Fruit fly (Drosophila melanogaster) whole organism, embryonic: ENCODE measurements around the gene LSm3.

ENCODE experiments used
- Asciz ChIP-seq: fragments of 200-800 bp; sonication (Bioruptor generic); optimal IDR thresholded peaks from 2 replicates; lab custom pipeline; 2017; ENCODE audit warnings: missing biosample characterization, mild to moderate bottlenecking, missing genetic modification characterization, missing genetic modification reagents
- Blimp-1 ChIP-seq: fragments of 200-800 bp; sonication (Bioruptor generic); optimal IDR thresholded peaks from 3 replicates; lab custom pipeline; 2018; ENCODE audit warnings: missing biosample characterization, missing genetic modification characterization, mild to moderate bottlenecking, moderate library complexity, missing genetic modification reagents
- CG10147 ChIP-seq: fragments of 200-800 bp; sonication (Bioruptor generic); optimal IDR thresholded peaks from 2 replicates; lab custom pipeline; 2019; ENCODE audit warnings: missing biosample characterization, mild to moderate bottlenecking, missing genetic modification characterization, moderate library complexity
- CG10959 ChIP-seq: fragments of 200-800 bp; sonication (Bioruptor generic); IDR thresholded peaks from 2 replicates; pipeline ENCODE4 v1.3.6; 2022; ENCODE audit warnings: missing biosample characterization, missing genetic modification characterization
- CG11456 ChIP-seq: fragments of 200-800 bp; sonication (Bioruptor generic); IDR thresholded peaks from 3 replicates; pipeline ENCODE4 v1.3.6; 2022; ENCODE audit warnings: missing biosample characterization, missing genetic modification characterization
- CG12155 ChIP-seq: fragments of 200-800 bp; sonication (Bioruptor generic); optimal IDR thresholded peaks from 3 replicates; lab custom pipeline; 2016; ENCODE audit warnings: missing biosample characterization, missing genetic modification characterization
- CG12299 ChIP-seq: fragments of 200-800 bp; sonication (Bioruptor generic); optimal IDR thresholded peaks from 2 replicates; lab custom pipeline; 2018; ENCODE audit warnings: missing biosample characterization, mild to moderate bottlenecking, missing genetic modification characterization
- CG12744 ChIP-seq: fragments of 200-800 bp; sonication (Bioruptor generic); optimal IDR thresholded peaks from 2 replicates; lab custom pipeline; 2016; ENCODE audit warnings: missing biosample characterization, missing genetic modification characterization
- CG15269 ChIP-seq: fragments of 200-800 bp; sonication (Bioruptor generic); optimal IDR thresholded peaks from 2 replicates; lab custom pipeline; 2018; ENCODE audit warnings: missing biosample characterization, mild to moderate bottlenecking, missing genetic modification characterization, moderate library complexity
- CG17359 ChIP-seq: fragments of 200-800 bp; sonication (Bioruptor generic); optimal IDR thresholded peaks from 3 replicates; lab custom pipeline; 2018; ENCODE audit warnings: missing biosample characterization, mild to moderate bottlenecking, missing genetic modification characterization, moderate library complexity
- CG3065 ChIP-seq: fragments of 200-800 bp; sonication (Bioruptor generic); optimal IDR thresholded peaks from 2 replicates; lab custom pipeline; 2016; ENCODE audit warnings: missing biosample characterization, missing genetic modification characterization
- CG31224 ChIP-seq: fragments of 200-800 bp; sonication (Bioruptor generic); IDR thresholded peaks from 2 replicates; pipeline ENCODE4 v1.3.6; 2022; ENCODE audit warnings: missing biosample characterization, missing genetic modification characterization
- CG32772 ChIP-seq: fragments of 200-800 bp; sonication (Bioruptor generic); IDR thresholded peaks from 2 replicates; pipeline ENCODE4 v1.3.6; 2022; ENCODE audit warnings: missing biosample characterization, missing genetic modification characterization
- CG3407 ChIP-seq: fragments of 200-800 bp; sonication (Bioruptor generic); optimal IDR thresholded peaks from 2 replicates; lab custom pipeline; 2018; ENCODE audit warnings: missing biosample characterization, mild to moderate bottlenecking, missing genetic modification characterization
- CG6765 ChIP-seq: fragments of 200-800 bp; sonication (Bioruptor generic); optimal IDR thresholded peaks from 3 replicates; lab custom pipeline; 2017; ENCODE audit warnings: missing biosample characterization, mild to moderate bottlenecking, missing genetic modification characterization
- CG6791 ChIP-seq: fragments of 200-800 bp; sonication (Bioruptor generic); IDR thresholded peaks from 3 replicates; pipeline ENCODE4 v1.3.6; 2022; ENCODE audit warnings: missing biosample characterization, missing genetic modification characterization; ENCODE audit not compliant: partially characterized antibody
- CG9215 ChIP-seq: fragments of 200-800 bp; sonication (Bioruptor generic); IDR thresholded peaks from 2 replicates; pipeline ENCODE4 v1.3.6; 2022; ENCODE audit warnings: missing biosample characterization, missing genetic modification characterization
- D19A ChIP-seq: fragments of 200-800 bp; optimal IDR thresholded peaks from 3 replicates; lab custom pipeline; 2019; ENCODE audit warnings: missing biosample characterization, mild to moderate bottlenecking, missing genetic modification characterization, moderate library complexity
- Deaf1 ChIP-seq: fragments of 200-800 bp; optimal IDR thresholded peaks from 3 replicates; lab custom pipeline; 2019; ENCODE audit warnings: missing biosample characterization, mild to moderate bottlenecking, missing genetic modification characterization, moderate library complexity
- Dll ChIP-seq: fragments of 200-800 bp; sonication (Bioruptor generic); IDR thresholded peaks from 4 replicates; pipeline ENCODE4 v1.3.6; 2022; ENCODE audit warnings: missing biosample characterization, missing genetic modification characterization; ENCODE audit not compliant: partially characterized antibody
- Hand ChIP-seq: fragments of 200-800 bp; sonication (Bioruptor generic); optimal IDR thresholded peaks from 2 replicates; lab custom pipeline; 2017; ENCODE audit warnings: mild to moderate bottlenecking, missing biosample characterization, missing genetic modification reagents, missing genetic modification characterization
- Hr39 ChIP-seq: fragments of >200 bp; optimal IDR thresholded peaks from 2 replicates; lab custom pipeline; 2017
- Myb ChIP-seq: fragments of 200-800 bp; sonication (Bioruptor generic); optimal IDR thresholded peaks from 2 replicates; lab custom pipeline; 2016; ENCODE audit warnings: missing biosample characterization, missing genetic modification characterization
- Scr ChIP-seq: fragments of 200-800 bp; sonication (Bioruptor generic); IDR thresholded peaks from 2 replicates; pipeline ENCODE4 v1.3.6; 2022; ENCODE audit warnings: missing biosample characterization, missing genetic modification characterization; ENCODE audit not compliant: partially characterized antibody
- Side ChIP-seq: fragments of 200-800 bp; sonication (Bioruptor generic); optimal IDR thresholded peaks from 2 replicates; lab custom pipeline; 2016; ENCODE audit warnings: missing biosample characterization, missing genetic modification characterization
- Xbp1 ChIP-seq: fragments of 200-800 bp; sonication (Bioruptor generic); optimal IDR thresholded peaks from 3 replicates; lab custom pipeline; 2016; ENCODE audit warnings: missing biosample characterization, mild to moderate bottlenecking, missing genetic modification characterization
- Xrp1 ChIP-seq: fragments of 200-800 bp; sonication (Bioruptor generic); IDR thresholded peaks from 2 replicates; pipeline ENCODE4 v1.3.6; 2022; ENCODE audit warnings: missing biosample characterization, missing genetic modification characterization
- amos ChIP-seq: fragments of 200-800 bp; sonication (Bioruptor generic); IDR thresholded peaks from 2 replicates; pipeline ENCODE4 v1.3.6; 2022; ENCODE audit warnings: missing biosample characterization, missing genetic modification characterization; ENCODE audit not compliant: partially characterized antibody
- aop ChIP-seq: fragments of 200-800 bp; sonication (Bioruptor generic); IDR thresholded peaks from 2 replicates; pipeline ENCODE4 v1.3.6; 2022; ENCODE audit warnings: missing biosample characterization, missing genetic modification characterization
- az2 ChIP-seq: fragments of 200-800 bp; sonication (Bioruptor generic); optimal IDR thresholded peaks from 3 replicates; lab custom pipeline; 2016; ENCODE audit warnings: missing biosample characterization, missing genetic modification characterization
- dpn ChIP-seq, 2 experiments: fragments of 200-800 bp; sonication (Bioruptor generic); optimal IDR thresholded peaks; 3 replicates each; lab custom pipeline; 2016; ENCODE audit warnings: missing biosample characterization in 2 of 2, missing genetic modification characterization in 2 of 2
- fd102C ChIP-seq: fragments of 200-800 bp; sonication (Bioruptor generic); optimal IDR thresholded peaks from 2 replicates; lab custom pipeline; 2018; ENCODE audit warnings: missing biosample characterization, mild to moderate bottlenecking, missing genetic modification characterization, moderate library complexity
- gfzf ChIP-seq: fragments of 200-800 bp; sonication (Bioruptor generic); optimal IDR thresholded peaks from 2 replicates; lab custom pipeline; 2016; ENCODE audit warnings: missing biosample characterization, mild to moderate bottlenecking, missing genetic modification characterization, moderate library complexity
- grn ChIP-seq: fragments of 200-800 bp; sonication (Bioruptor generic); optimal IDR thresholded peaks from 3 replicates; lab custom pipeline; 2017; ENCODE audit warnings: missing biosample characterization, missing genetic modification characterization
- ham ChIP-seq: fragments of 200-800 bp; sonication (Bioruptor generic); IDR thresholded peaks from 2 replicates; pipeline ENCODE4 v1.3.6; 2022; ENCODE audit warnings: missing biosample characterization, missing genetic modification characterization
- jigr1 ChIP-seq: fragments of 200-800 bp; sonication (Bioruptor generic); IDR thresholded peaks from 3 replicates; pipeline ENCODE4 v1.3.6; 2022; ENCODE audit warnings: missing biosample characterization, missing genetic modification characterization
- lilli ChIP-seq: fragments of 200-800 bp; sonication (Bioruptor generic); optimal IDR thresholded peaks from 3 replicates; lab custom pipeline; 2016; ENCODE audit warnings: missing biosample characterization, missing genetic modification characterization
- lmd ChIP-seq: fragments of 200-800 bp; sonication (Bioruptor generic); IDR thresholded peaks from 2 replicates; pipeline ENCODE4 v1.3.6; 2022; ENCODE audit warnings: missing biosample characterization, missing genetic modification characterization
- mirr ChIP-seq: fragments of 200-800 bp; sonication (Bioruptor generic); optimal IDR thresholded peaks from 3 replicates; lab custom pipeline; 2018; ENCODE audit warnings: missing biosample characterization, mild to moderate bottlenecking, missing genetic modification characterization
- nau ChIP-seq: fragments of 200-800 bp; sonication (Bioruptor generic); optimal IDR thresholded peaks from 3 replicates; lab custom pipeline; 2017; ENCODE audit warnings: missing biosample characterization, mild to moderate bottlenecking, missing genetic modification characterization, missing genetic modification reagents
- nerfin-2 ChIP-seq: fragments of 200-800 bp; sonication (Bioruptor generic); IDR thresholded peaks from 2 replicates; pipeline ENCODE4 v1.3.6; 2022; ENCODE audit warnings: missing biosample characterization, missing genetic modification characterization; ENCODE audit not compliant: partially characterized antibody
- phol ChIP-seq: fragments of 200-800 bp; sonication (Bioruptor generic); optimal IDR thresholded peaks from 3 replicates; lab custom pipeline; 2018; ENCODE audit warnings: missing biosample characterization, mild to moderate bottlenecking, missing genetic modification characterization, moderate library complexity
- prd ChIP-seq, 3 experiments: fragments of >200 bp in 2 of 3; fragments of 200-800 bp in 1 of 3; sonication (Bioruptor generic) in 1 of 3; optimal IDR thresholded peaks in 2 of 3; IDR thresholded peaks in 1 of 3; 2 replicates in 2 of 3; 3 replicates in 1 of 3; pipeline versions ENCODE4 v1.3.6 to Lab custom; 2017 to 2022; ENCODE audit warnings: missing biosample characterization in 1 of 3, missing genetic modification characterization in 1 of 3
- pzg ChIP-seq: fragments of 200-800 bp; sonication (Bioruptor generic); optimal IDR thresholded peaks from 3 replicates; lab custom pipeline; 2018; ENCODE audit warnings: missing biosample characterization, mild to moderate bottlenecking, missing genetic modification characterization, moderate library complexity
- salm ChIP-seq: fragments of 200-800 bp; sonication (Bioruptor generic); optimal IDR thresholded peaks from 2 replicates; lab custom pipeline; 2018; ENCODE audit warnings: missing biosample characterization, mild to moderate bottlenecking, missing genetic modification characterization
- slbo ChIP-seq: fragments of 200-800 bp; sonication (Bioruptor generic); IDR thresholded peaks from 2 replicates; pipeline ENCODE4 v1.3.6; 2022; ENCODE audit warnings: missing biosample characterization, missing genetic modification characterization
- stwl ChIP-seq: fragments of 200-800 bp; sonication (Bioruptor generic); optimal IDR thresholded peaks from 3 replicates; lab custom pipeline; 2018; ENCODE audit warnings: missing biosample characterization, mild to moderate bottlenecking, missing genetic modification characterization, moderate library complexity
- tll ChIP-seq, 2 experiments: fragments of 200-800 bp in 1 of 2; fragments of >200 bp in 1 of 2; sonication (Bioruptor generic) in 1 of 2; optimal IDR thresholded peaks; 2 replicates each; lab custom pipeline; 2017 to 2019; ENCODE audit warnings: missing biosample characterization in 2 of 2, missing genetic modification characterization in 2 of 2, mild to moderate bottlenecking in 1 of 2, moderate library complexity in 1 of 2
- tna ChIP-seq: fragments of 200-800 bp; sonication (Bioruptor generic); IDR thresholded peaks from 2 replicates; pipeline ENCODE4 v1.3.6; 2022; ENCODE audit warnings: missing biosample characterization, missing genetic modification characterization; ENCODE audit not compliant: partially characterized antibody
- wor ChIP-seq: fragments of 200-800 bp; sonication (Bioruptor generic); IDR thresholded peaks from 2 replicates; pipeline ENCODE4 v1.3.6; 2022; ENCODE audit warnings: missing biosample characterization, missing genetic modification characterization
- yki ChIP-seq: fragments of >200 bp; optimal IDR thresholded peaks from 3 replicates; lab custom pipeline; 2018

Gene LSm3

dm6 chr3R:23995460-23995859 is 602 bp upstream of the LSm3 start, which contains the start of gene CG33108 (continued):
- no peak for TF ChIP-seq yki (lab: Kevin White, UChicago)
- no peak for TF ChIP-seq Hr39 (lab: Kevin White, UChicago)
- no peak for TF ChIP-seq ham (GFP tag; lab: Robert Waterston, UW)
- peak; percentile 3 for TF ChIP-seq gfzf (GFP tag; lab: Kevin White, UChicago)
- TF ChIP-seq CG3407 (GFP tag; lab: Kevin White, UChicago): no peak
- TF ChIP-seq tna (GFP tag; lab: Robert Waterston, UW): peak; percentile 14; the same call in 1 of the 2 replicates
- TF ChIP-seq Deaf1: no peak
- TF ChIP-seq stwl (tag; lab: Kevin White, UChicago): peak; percentile 30
- no peak for TF ChIP-seq Asciz (GFP tag; lab: Kevin White, UChicago)
- no peak for TF ChIP-seq CG12155 (GFP tag; lab: Kevin White, UChicago)
- no peak for TF ChIP-seq Hand
- TF ChIP-seq Xrp1 (GFP tag; lab: Robert Waterston, UW): no peak
- TF ChIP-seq dpn (GFP tag; optimal IDR thresholded peaks at IDR 0.05; lab: Kevin White, UChicago): no peak
- no peak for TF ChIP-seq fd102C (GFP tag; lab: Kevin White, UChicago)
- no peak for TF ChIP-seq lilli (GFP tag; lab: Kevin White, UChicago)
- TF ChIP-seq CG17359 (tag; lab: Kevin White, UChicago): no peak
- TF ChIP-seq jigr1 (GFP tag; lab: Robert Waterston, UW): no peak
- no peak for TF ChIP-seq wor (GFP tag; lab: Robert Waterston, UW)
- no peak for TF ChIP-seq CG10959 (GFP tag; lab: Robert Waterston, UW)
- TF ChIP-seq CG11456 (GFP tag; lab: Robert Waterston, UW): no peak
- TF ChIP-seq Dll (GFP tag; lab: Robert Waterston, UW): peak; percentile 33; the same call in 1 of the 4 replicates
- TF ChIP-seq mirr (GFP tag; lab: Kevin White, UChicago): no peak
- TF ChIP-seq CG12299 (tag; lab: Kevin White, UChicago): no peak
- TF ChIP-seq CG32772: no peak
- no peak for TF ChIP-seq Blimp-1
- TF ChIP-seq CG6765 (GFP tag; lab: Kevin White, UChicago): no peak
- TF ChIP-seq salm (tag; lab: Kevin White, UChicago): no peak
- no peak for TF ChIP-seq Side
- no peak for TF ChIP-seq CG31224 (GFP tag; lab: Robert Waterston, UW)
- no peak for TF ChIP-seq Myb (GFP tag; lab: Kevin White, UChicago)
- TF ChIP-seq CG6791 (GFP tag; lab: Robert Waterston, UW): no peak
- no peak for TF ChIP-seq prd (optimal IDR thresholded peaks at IDR 0.05; lab: Kevin White, UChicago)
- TF ChIP-seq prd (GFP tag; IDR thresholded peaks at IDR 0.05; lab: Robert Waterston, UW): no peak
- no peak for TF ChIP-seq slbo
- no peak for TF ChIP-seq grn (GFP tag; lab: Kevin White, UChicago)
- TF ChIP-seq nerfin-2 (GFP tag; lab: Robert Waterston, UW): no peak
- no peak for TF ChIP-seq aop
- no peak for TF ChIP-seq CG12744 (GFP tag; lab: Kevin White, UChicago)
- TF ChIP-seq CG10147 (GFP tag; lab: Kevin White, UChicago): no peak
- no peak for TF ChIP-seq tll (GFP tag; optimal IDR thresholded peaks at IDR 0.05; lab: Kevin White, UChicago)
- TF ChIP-seq amos (GFP tag; lab: Robert Waterston, UW): peak; percentile 19; the same call in 1 of the 2 replicates
- TF ChIP-seq CG3065 (GFP tag; lab: Kevin White, UChicago): no peak
- TF ChIP-seq CG9215 (GFP tag; lab: Robert Waterston, UW): no peak
- TF ChIP-seq Scr: no peak
- TF ChIP-seq lmd (GFP tag; lab: Robert Waterston, UW): no peak
- peak; percentile 34 for TF ChIP-seq pzg (GFP tag; lab: Kevin White, UChicago)
- no peak for TF ChIP-seq az2
- TF ChIP-seq nau (GFP tag; lab: Kevin White, UChicago): no peak
- TF ChIP-seq D19A (tag; lab: Kevin White, UChicago): no peak
- TF ChIP-seq CG15269: no peak
- TF ChIP-seq phol (tag; lab: Kevin White, UChicago): no peak
- no peak for TF ChIP-seq Xbp1 (GFP tag; lab: Kevin White, UChicago)
